Worm (Caenorhabditis elegans): ENCODE measurements around the gene fbxb-46.
"Not testable (repeated sequence)": the region's sequence is repeated elsewhere in the genome, so short reads cannot be mapped to it uniquely, and the experiment has no call there.

Gene fbxb-46

DNA sequence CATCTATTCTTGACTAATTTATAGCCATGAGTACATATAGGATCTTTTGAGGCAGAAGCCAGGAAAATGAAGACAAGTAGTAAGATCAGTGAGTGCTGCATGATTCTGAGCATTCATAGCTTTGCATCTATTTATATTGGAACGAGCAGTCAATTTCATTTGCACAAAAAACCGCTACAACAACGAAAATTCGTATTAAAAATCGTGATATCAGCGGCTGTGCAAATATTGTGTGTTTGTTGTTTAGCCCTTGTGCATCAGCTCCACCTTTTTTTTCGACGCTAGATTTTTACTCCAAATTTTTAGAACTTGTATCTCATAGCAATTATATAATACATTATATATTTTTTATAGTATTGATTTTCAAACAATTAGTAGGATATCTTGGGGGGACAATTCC, 13.2 kb upstream of the fbxb-46 start, which contains the start of gene clec-21:
Gene clec-21, minus strand, starts transcription at position 101 of the 400 bp plus-strand sequence.
- TF ChIP-seq unc-62 (GFP tag; optimal IDR thresholded peaks at IDR 0.05), result no peak

DNA sequence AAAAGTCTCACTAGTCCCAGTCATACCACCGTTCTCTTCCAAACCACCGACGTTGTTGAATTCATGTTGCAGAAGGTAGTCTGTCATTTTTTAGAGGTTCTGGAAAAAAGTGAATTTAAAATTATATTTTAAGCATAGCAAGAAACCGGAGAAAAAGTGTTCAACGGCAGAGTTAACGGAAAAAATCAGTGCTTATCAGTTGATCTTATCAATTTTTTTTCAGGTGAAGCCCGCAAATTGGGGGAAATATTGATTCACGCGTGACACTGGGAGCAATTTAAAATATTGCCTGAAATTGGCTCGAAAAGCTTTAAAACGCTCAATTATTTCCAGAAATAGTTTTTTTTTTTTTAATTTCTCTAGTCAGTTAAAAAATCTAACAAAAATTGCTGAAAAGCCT, 9.0 kb upstream of the fbxb-46 start, which contains the start of gene math-38:
Gene math-38, minus strand, starts transcription at position 101 of the 400 bp plus-strand sequence.
- no peak for TF ChIP-seq unc-62 (GFP tag; optimal IDR thresholded peaks at IDR 0.05)

- no peak for TF ChIP-seq unc-62 (GFP tag; optimal IDR thresholded peaks at IDR 0.05)
Observed at ce11 chrII:1576772-1577171, 5.8 kb upstream of the fbxb-46 start.

ce11 chrII:1576030-1576429, 5.1 kb upstream of the fbxb-46 start, which contains the start of gene K05F6.10:
TSS of gene K05F6.10 (minus strand) at chrII:1576130.
- TF ChIP-seq unc-62 (GFP tag; optimal IDR thresholded peaks at IDR 0.05), result no peak

DNA sequence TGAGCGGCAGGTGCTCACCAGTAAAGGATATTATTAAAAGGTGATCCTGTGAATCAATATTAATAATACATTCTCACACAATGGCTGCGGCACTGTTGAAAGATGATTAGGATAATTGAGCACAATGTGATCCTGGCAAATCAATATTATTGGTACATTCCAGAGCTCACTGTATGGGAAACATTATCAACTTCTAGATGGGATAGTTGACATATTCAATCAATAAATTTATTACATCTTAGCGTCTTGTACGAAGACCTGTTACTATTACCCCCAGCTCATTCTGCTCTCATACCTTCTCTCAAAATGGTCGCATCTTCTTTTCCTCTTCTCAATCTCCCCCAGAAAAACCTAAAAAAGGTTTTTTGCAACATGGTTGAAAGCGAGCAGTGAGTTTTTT, 2.7 kb downstream of the fbxb-46 start, which contains the start of gene fbxb-49:
Gene fbxb-49, plus strand, starts transcription at position 301 of the 400 bp plus-strand sequence.
- no peak for TF ChIP-seq unc-62 (GFP tag; optimal IDR thresholded peaks at IDR 0.05)

DNA sequence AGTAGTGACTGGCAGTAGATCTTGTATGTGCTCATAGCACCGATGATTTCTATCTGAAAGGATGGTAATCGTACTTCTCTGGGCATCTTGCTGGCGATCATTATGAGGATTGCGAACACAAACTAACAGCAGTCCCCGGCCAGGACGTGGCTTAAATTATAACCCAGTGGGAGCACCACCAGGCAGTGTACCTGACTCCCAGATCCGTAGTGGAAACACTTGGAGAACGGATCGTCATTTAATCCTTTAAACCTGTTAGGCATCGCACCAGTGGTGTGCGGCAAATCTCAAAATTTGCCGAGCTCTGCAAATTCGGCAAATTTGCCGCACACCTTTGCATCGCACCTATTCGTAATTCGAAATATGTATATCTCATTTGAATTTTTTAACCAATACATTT, 3.3 kb downstream of the fbxb-46 start, which contains the start of gene K05F6.8:
Gene K05F6.8, minus strand, starts transcription at position 101 of the 400 bp plus-strand sequence.
- TF ChIP-seq unc-62 (GFP tag; optimal IDR thresholded peaks at IDR 0.05), result no peak

ce11 chrII:1561863-1562262, 9.1 kb downstream of the fbxb-46 start, which contains the start of gene K05F6.14:
TSS of gene K05F6.14 (plus strand) at chrII:1562163.
- TF ChIP-seq unc-62 (GFP tag; optimal IDR thresholded peaks at IDR 0.05), result no peak

DNA sequence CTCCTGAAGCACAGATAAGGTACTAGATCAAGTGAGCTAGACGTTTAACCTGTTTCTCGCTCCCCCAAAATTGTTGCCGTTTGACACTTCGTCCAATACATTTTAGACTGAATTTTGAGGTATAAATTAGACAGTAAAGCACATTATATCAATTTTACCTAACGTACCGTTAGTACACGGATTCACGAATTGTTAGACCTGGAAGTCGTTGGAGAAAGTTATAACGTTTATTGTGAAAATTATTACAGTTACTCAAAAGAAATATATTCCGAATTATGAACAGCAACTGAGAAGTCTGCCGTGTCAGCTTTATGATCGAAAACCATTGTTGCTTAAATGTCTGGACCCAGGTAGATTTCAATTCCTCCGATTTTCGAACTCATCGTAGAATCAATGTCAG, 10.1 kb downstream of the fbxb-46 start:
- no peak for TF ChIP-seq unc-62 (GFP tag; optimal IDR thresholded peaks at IDR 0.05)

DNA sequence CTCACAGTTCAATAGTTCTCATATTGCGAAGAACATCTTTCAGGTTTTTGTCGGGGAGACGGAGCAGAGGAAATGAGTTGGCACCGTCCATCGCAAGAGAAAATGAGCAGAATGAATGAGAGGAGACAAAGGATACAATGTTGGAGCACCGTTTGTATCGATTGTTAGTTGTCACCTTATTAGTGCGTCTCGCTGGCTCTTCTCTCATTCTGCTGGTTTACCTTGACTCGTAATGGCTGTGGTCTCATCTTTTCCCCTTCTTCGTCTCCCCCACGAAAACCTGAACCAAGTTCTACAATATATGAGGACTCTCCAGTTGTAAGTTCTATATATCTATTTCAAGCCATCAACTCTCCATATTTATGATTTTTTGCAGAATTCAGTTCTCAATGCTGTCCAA, 14.7 kb downstream of the fbxb-46 start, which contains the start of the genes fbxb-54 and fbxb-50:
Gene fbxb-54, minus strand, starts transcription at position 101 of the 400 bp plus-strand sequence.
Gene fbxb-50, plus strand, starts transcription at position 227 of the 400 bp plus-strand sequence.
- TF ChIP-seq unc-62 (GFP tag; optimal IDR thresholded peaks at IDR 0.05), result not testable (repeated sequence)

ce11 chrII:1550501-1550900, 20.4 kb downstream of the fbxb-46 start, which contains the start of the genes fbxb-52 and fbxb-51:
TSS of gene fbxb-52 (minus strand) at chrII:1550601.
TSS of gene fbxb-51 (plus strand) at chrII:1550712.
- TF ChIP-seq unc-62 (GFP tag; optimal IDR thresholded peaks at IDR 0.05), result no peak

- no peak for TF ChIP-seq unc-62 (GFP tag; optimal IDR thresholded peaks at IDR 0.05)
Observed at ce11 chrII:1545625-1546024, 25.3 kb downstream of the fbxb-46 start, which contains the start of gene K05F6.12. TSS of gene K05F6.12 (plus strand) at chrII:1545925.

ce11 chrII:1543182-1543581, 27.8 kb downstream of the fbxb-46 start, which contains the start of gene K05F6.4:
TSS of gene K05F6.4 (plus strand) at chrII:1543482.
- TF ChIP-seq unc-62 (GFP tag; optimal IDR thresholded peaks at IDR 0.05), result not testable (repeated sequence)

DNA sequence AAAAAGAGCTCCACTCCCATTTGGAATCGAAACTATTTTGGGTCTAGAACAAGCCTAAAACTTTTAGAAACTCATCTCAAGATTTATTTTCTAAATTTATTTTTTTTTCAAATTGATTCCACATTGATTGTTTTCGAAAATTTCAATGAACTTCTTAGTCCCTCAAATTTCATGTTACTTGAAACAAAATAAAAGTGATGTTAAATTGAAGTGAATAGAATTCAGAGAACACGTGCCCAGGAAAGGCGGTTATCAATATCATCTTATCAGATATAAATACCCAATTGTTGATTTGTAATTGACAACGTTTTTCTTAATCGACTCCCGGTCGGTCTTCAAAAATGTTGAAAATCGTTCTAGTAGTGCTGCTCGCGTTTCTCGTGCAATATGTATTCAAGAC, 30.3 kb downstream of the fbxb-46 start, which contains the start of gene poml-4:
Gene poml-4, plus strand, starts transcription at position 301 of the 400 bp plus-strand sequence.
- not testable (repeated sequence) for TF ChIP-seq unc-62 (GFP tag; optimal IDR thresholded peaks at IDR 0.05)

- TF ChIP-seq unc-62 (GFP tag; optimal IDR thresholded peaks at IDR 0.05), result no peak
Observed at ce11 chrII:1538589-1538988, 32.3 kb downstream of the fbxb-46 start, which contains the start of gene fbxb-44. TSS of gene fbxb-44 (plus strand) at chrII:1538889.

DNA sequence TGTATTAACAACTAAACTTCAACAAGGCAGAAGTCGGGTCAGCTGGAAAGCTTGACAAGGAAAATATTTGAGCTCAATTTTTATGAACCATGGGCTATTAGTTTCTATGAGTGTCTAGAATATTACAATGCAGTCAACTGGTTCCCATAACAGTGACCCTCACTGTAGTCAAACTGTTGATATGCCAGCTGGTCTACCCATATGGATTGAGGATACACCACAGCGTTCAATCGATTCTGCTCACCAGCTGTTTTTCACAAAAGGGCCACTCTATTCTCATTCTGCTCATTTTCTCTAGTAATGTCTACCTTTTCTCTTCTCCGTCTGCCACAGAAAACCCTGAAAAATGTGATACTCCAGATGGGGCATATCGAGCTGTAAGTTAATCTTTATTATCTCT, 33.6 kb downstream of the fbxb-46 start, which contains the start of gene fbxb-42:
Gene fbxb-42, plus strand, starts transcription at position 301 of the 400 bp plus-strand sequence.
- TF ChIP-seq unc-62 (GFP tag; optimal IDR thresholded peaks at IDR 0.05), result no peak

ce11 chrII:1535931-1536330, 35.0 kb downstream of the fbxb-46 start, which contains the start of gene fbxb-43:
TSS of gene fbxb-43 (plus strand) at chrII:1536231.
- TF ChIP-seq unc-62 (GFP tag; optimal IDR thresholded peaks at IDR 0.05), result no peak

- no peak for TF ChIP-seq unc-62 (GFP tag; optimal IDR thresholded peaks at IDR 0.05)
Observed at ce11 chrII:1529057-1529456, 41.9 kb downstream of the fbxb-46 start, which contains the start of gene Y51H7BR.4. TSS of gene Y51H7BR.4 (plus strand) at chrII:1529357.
